Fruit fly (Drosophila melanogaster): ENCODE measurements around the gene rho-4.

DNA sequence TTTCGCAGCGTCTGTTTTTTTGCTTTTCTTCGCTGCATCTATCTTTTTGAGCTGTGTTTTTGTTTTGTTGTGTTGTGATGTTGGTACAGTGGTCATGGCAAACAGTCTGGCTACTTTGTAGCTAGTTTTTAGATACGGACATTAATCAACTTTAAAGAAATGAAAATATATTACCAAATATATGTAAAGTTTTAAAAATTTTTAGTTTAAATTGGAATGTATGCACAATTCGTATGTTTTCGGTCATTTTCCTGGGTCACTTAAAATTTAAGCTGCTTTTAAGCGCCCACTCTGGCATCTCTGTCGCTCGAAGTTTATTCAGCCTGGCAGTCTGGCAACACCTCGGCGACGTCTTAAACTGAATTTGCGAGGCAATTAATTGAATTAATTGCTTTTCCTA lies 23.1 kb upstream of the rho-4 start, which contains the start of gene CG11695:
- no peak for TF ChIP-seq Pif1A (GFP tag; optimal IDR thresholded peaks at IDR 0.05)
- TF ChIP-seq Ets98B (GFP tag; IDR thresholded peaks at IDR 0.05) = peak; percentile 49
- TF ChIP-seq EcR (GFP tag; optimal IDR thresholded peaks at IDR 0.05) = peak; percentile 2
- peak; percentile 59 for TF ChIP-seq Snoo (tag; optimal IDR thresholded peaks at IDR 0.05)
- peak; percentile 58 for TF ChIP-seq CG8301 (tag; optimal IDR thresholded peaks at IDR 0.05)
- 0 out of 2 replicates have a peak, but pooled peaks have one; percentile 9 for TF ChIP-seq rn (GFP tag; IDR thresholded peaks at IDR 0.05)
- TF ChIP-seq CG4496 (GFP tag; IDR thresholded peaks at IDR 0.05) = peak; percentile 77; the same call in 2 of the 3 replicates
- TF ChIP-seq CG32121 (GFP tag; IDR thresholded peaks at IDR 0.05) = peak; percentile 41; the same call in 1 of the 2 replicates
- no peak for TF ChIP-seq D1 (tag; optimal IDR thresholded peaks at IDR 0.05)
